Worm (Caenorhabditis elegans): ENCODE data around the gene eco-1.

DNA sequence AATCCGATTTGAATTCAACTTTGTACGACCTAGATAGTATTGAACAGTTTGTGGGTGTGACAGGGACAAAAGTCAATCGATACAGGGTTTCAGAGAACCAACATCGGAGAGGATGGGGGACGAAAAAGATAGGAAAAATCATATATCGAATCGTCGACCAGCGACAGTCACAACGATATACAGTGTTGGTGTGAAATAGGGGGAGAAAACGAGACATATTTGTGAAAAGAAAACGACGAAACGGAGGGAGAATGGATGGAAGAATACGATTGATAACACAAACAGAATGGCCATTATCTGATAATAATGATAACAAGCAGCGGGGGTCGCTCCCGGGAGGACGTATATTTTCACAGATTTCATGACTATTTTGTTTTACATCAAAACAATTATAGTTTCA lies 16.5 kb upstream of the eco-1 start:
- TF ChIP-seq tbx-2 (tag; optimal IDR thresholded peaks at IDR 0.05) (no peak), ama-1 (optimal IDR thresholded peaks at IDR 0.05) (no peak), dmd-4 (tag; optimal IDR thresholded peaks at IDR 0.05; ENCODE audit: borderline replicate concordance) (no peak), fkh-10 (GFP tag; optimal IDR thresholded peaks at IDR 0.05) (no peak), nhr-11 (tag; optimal IDR thresholded peaks at IDR 0.05) (no peak), syd-9 (tag; optimal IDR thresholded peaks at IDR 0.05) (no peak), fax-1 (tag; optimal IDR thresholded peaks at IDR 0.05) (no peak), dve-1 (tag; optimal IDR thresholded peaks at IDR 0.05) (no peak), rnt-1 (tag; optimal IDR thresholded peaks at IDR 0.05) (no peak), hlh-30 (tag; optimal IDR thresholded peaks at IDR 0.05; ENCODE audit: insufficient read depth) (no peak), unc-86 (tag; optimal IDR thresholded peaks at IDR 0.05) (no peak), ceh-9 (tag; optimal IDR thresholded peaks at IDR 0.05) (no peak), sox-2 (GFP tag; IDR thresholded peaks at IDR 0.05) (no peak), tbx-7 (tag; optimal IDR thresholded peaks at IDR 0.05) (no peak)
